Worm (Caenorhabditis elegans) whole organism, L4 larva: ENCODE data around the gene K06A4.2.

Source experiments
- hlh-30 ChIP-seq: sonication (generic microtip); optimal IDR thresholded peaks from 2 replicates; lab custom pipeline; 2017; ENCODE audit warnings: antibody characterized with exemption, mild to moderate bottlenecking, missing genetic modification characterization, missing compliant biosample characterization; ENCODE audit not compliant: insufficient read depth
- mep-1 ChIP-seq: fragments of 150-350 bp; sonication (generic microtip); optimal IDR thresholded peaks from 3 replicates; lab custom pipeline; 2014; ENCODE audit warnings: missing biosample characterization, missing genetic modification characterization
- nhr-237 ChIP-seq: sonication (generic microtip); optimal IDR thresholded peaks from 2 replicates; lab custom pipeline; 2017; ENCODE audit warnings: missing biosample characterization, missing genetic modification characterization
- snpc-4 ChIP-seq: fragments of 150-350 bp; optimal IDR thresholded peaks from 2 replicates; lab custom pipeline; 2014; ENCODE audit warnings: missing biosample characterization, missing genetic modification characterization

- TF ChIP-seq snpc-4 (tag; lab: Kevin White, UChicago): no peak
- TF ChIP-seq mep-1 (tag; lab: Kevin White, UChicago): no peak
- TF ChIP-seq nhr-237 (tag; lab: Kevin White, UChicago): no peak
- TF ChIP-seq hlh-30 (tag; lab: Kevin White, UChicago): no peak
Observed at ce11 chrV:9485508-9485907, 1.5 kb downstream of the K06A4.2 start.
